Fruit fly (Drosophila melanogaster) whole organism, embryonic: ENCODE results near the gene Acat1.
A peak's percentile ranks its signal among the peaks of the same experiment; 100 is the strongest.

Source experiments
- Ada2b ChIP-seq: fragments of 200-800 bp; sonication (Bioruptor generic); IDR thresholded peaks from 2 replicates; pipeline ENCODE4 v1.3.6; 2022; ENCODE audit warnings: missing biosample characterization, missing genetic modification characterization
- Bdp1 ChIP-seq: fragments of 200-800 bp; sonication (Bioruptor generic); optimal IDR thresholded peaks from 3 replicates; lab custom pipeline; 2016; ENCODE audit warnings: missing biosample characterization, missing genetic modification characterization
- Blimp-1 ChIP-seq: fragments of 200-800 bp; sonication (Bioruptor generic); optimal IDR thresholded peaks from 3 replicates; lab custom pipeline; 2018; ENCODE audit warnings: missing biosample characterization, missing genetic modification characterization, mild to moderate bottlenecking, moderate library complexity, missing genetic modification reagents
- CG10147 ChIP-seq: fragments of 200-800 bp; sonication (Bioruptor generic); optimal IDR thresholded peaks from 2 replicates; lab custom pipeline; 2019; ENCODE audit warnings: missing biosample characterization, mild to moderate bottlenecking, missing genetic modification characterization, moderate library complexity
- CG10274 ChIP-seq: fragments of 200-800 bp; sonication (Bioruptor generic); optimal IDR thresholded peaks from 3 replicates; lab custom pipeline; 2017; ENCODE audit warnings: missing biosample characterization, mild to moderate bottlenecking, missing genetic modification characterization
- CG11560 ChIP-seq: fragments of 200-800 bp; sonication (Bioruptor generic); IDR thresholded peaks from 3 replicates; pipeline ENCODE4 v1.3.6; 2022; ENCODE audit warnings: missing biosample characterization, missing genetic modification characterization
- CG12769 ChIP-seq: fragments of 200-800 bp; sonication (Bioruptor generic); optimal IDR thresholded peaks from 2 replicates; lab custom pipeline; 2019; ENCODE audit warnings: missing biosample characterization, mild to moderate bottlenecking, missing genetic modification characterization, moderate library complexity
- CG14050 ChIP-seq: fragments of 200-800 bp; sonication (Bioruptor generic); IDR thresholded peaks from 3 replicates; pipeline ENCODE4 v1.3.6; 2022; ENCODE audit warnings: missing biosample characterization, missing genetic modification characterization
- CG15073 ChIP-seq: fragments of 200-800 bp; sonication (Bioruptor generic); optimal IDR thresholded peaks from 2 replicates; lab custom pipeline; 2016; ENCODE audit warnings: missing biosample characterization, missing genetic modification characterization
- CG1603 ChIP-seq: fragments of 200-800 bp; sonication (Bioruptor generic); optimal IDR thresholded peaks from 2 replicates; lab custom pipeline; 2019; ENCODE audit warnings: missing biosample characterization, mild to moderate bottlenecking, missing genetic modification characterization, moderate library complexity
- CG17359 ChIP-seq: fragments of 200-800 bp; sonication (Bioruptor generic); optimal IDR thresholded peaks from 3 replicates; lab custom pipeline; 2018; ENCODE audit warnings: missing biosample characterization, mild to moderate bottlenecking, missing genetic modification characterization, moderate library complexity
- CG2199 ChIP-seq: fragments of 200-800 bp; sonication (Bioruptor generic); IDR thresholded peaks from 3 replicates; pipeline ENCODE4 v1.3.6; 2022; ENCODE audit warnings: missing biosample characterization, missing genetic modification characterization
- CG33557 ChIP-seq: fragments of 200-800 bp; sonication (Bioruptor generic); optimal IDR thresholded peaks from 2 replicates; lab custom pipeline; 2019; ENCODE audit warnings: missing biosample characterization, mild to moderate bottlenecking, missing genetic modification characterization, moderate library complexity
- CG3407 ChIP-seq: fragments of 200-800 bp; sonication (Bioruptor generic); optimal IDR thresholded peaks from 2 replicates; lab custom pipeline; 2018; ENCODE audit warnings: missing biosample characterization, mild to moderate bottlenecking, missing genetic modification characterization
- CG34422 ChIP-seq: fragments of 200-800 bp; sonication (Bioruptor generic); IDR thresholded peaks from 3 replicates; pipeline ENCODE4 v1.3.6; 2022; ENCODE audit warnings: missing biosample characterization, missing genetic modification characterization
- CG4404 ChIP-seq: fragments of 200-800 bp; sonication (Bioruptor generic); IDR thresholded peaks from 2 replicates; pipeline ENCODE4 v1.3.6; 2022; ENCODE audit warnings: missing biosample characterization, missing genetic modification characterization
- CG4424 ChIP-seq: fragments of 200-800 bp; sonication (Bioruptor generic); optimal IDR thresholded peaks from 3 replicates; lab custom pipeline; 2016; ENCODE audit warnings: missing biosample characterization, missing genetic modification characterization
- CG8281 ChIP-seq: fragments of 200-800 bp; sonication (Bioruptor generic); optimal IDR thresholded peaks from 2 replicates; lab custom pipeline; 2018; ENCODE audit warnings: missing biosample characterization, mild to moderate bottlenecking, missing genetic modification characterization, moderate library complexity
- CG9932 ChIP-seq: fragments of 200-800 bp; sonication (Bioruptor generic); IDR thresholded peaks from 2 replicates; pipeline ENCODE4 v1.3.6; 2022; ENCODE audit warnings: missing biosample characterization, missing genetic modification characterization
- Deaf1 ChIP-seq: fragments of 200-800 bp; optimal IDR thresholded peaks from 3 replicates; lab custom pipeline; 2019; ENCODE audit warnings: missing biosample characterization, mild to moderate bottlenecking, missing genetic modification characterization, moderate library complexity
- Doc2 ChIP-seq: fragments of 200-800 bp; sonication (Bioruptor generic); IDR thresholded peaks from 2 replicates; pipeline ENCODE4 v1.3.6; 2022; ENCODE audit warnings: missing biosample characterization, missing genetic modification characterization
- Dp ChIP-seq: fragments of 200-800 bp; sonication (Bioruptor generic); optimal IDR thresholded peaks from 2 replicates; lab custom pipeline; 2018; ENCODE audit warnings: missing biosample characterization, mild to moderate bottlenecking, missing genetic modification characterization, moderate library complexity
- Eip74EF ChIP-seq, 2 experiments: fragments of 200-800 bp in 1 of 2; fragments of >200 bp in 1 of 2; sonication (Bioruptor generic) in 1 of 2; optimal IDR thresholded peaks; 2 replicates each; lab custom pipeline; 2017 to 2019; ENCODE audit warnings: missing biosample characterization in 2 of 2, missing genetic modification characterization in 2 of 2, mild to moderate bottlenecking in 1 of 2, moderate library complexity in 1 of 2
- Ets65A ChIP-seq: fragments of 200-800 bp; sonication (Bioruptor generic); peaks from one replicate; lab custom pipeline; 2016; ENCODE audit warnings: missing biosample characterization, missing genetic modification characterization
- Fer1 ChIP-seq: fragments of 200-800 bp; sonication (Bioruptor generic); optimal IDR thresholded peaks from 2 replicates; lab custom pipeline; 2017; ENCODE audit warnings: missing biosample characterization, mild to moderate bottlenecking, missing genetic modification characterization
- H2.0 ChIP-seq: fragments of 200-800 bp; sonication (Bioruptor generic); IDR thresholded peaks from 2 replicates; pipeline ENCODE4 v1.3.6; 2022; ENCODE audit warnings: missing biosample characterization, missing genetic modification characterization
- Hmr ChIP-seq: fragments of 200-800 bp; sonication (Bioruptor generic); optimal IDR thresholded peaks from 3 replicates; lab custom pipeline; 2017; ENCODE audit warnings: mild to moderate bottlenecking, missing biosample characterization, missing genetic modification reagents, missing genetic modification characterization
- MTF-1 ChIP-seq: fragments of 200-800 bp; sonication (Bioruptor generic); optimal IDR thresholded peaks from 2 replicates; lab custom pipeline; 2018; ENCODE audit warnings: missing biosample characterization, mild to moderate bottlenecking, missing genetic modification characterization, borderline replicate concordance
- NC2α ChIP-seq: fragments of 200-800 bp; sonication (Bioruptor generic); optimal IDR thresholded peaks from 2 replicates; lab custom pipeline; 2016; ENCODE audit warnings: missing biosample characterization, missing genetic modification characterization
- NfI ChIP-seq: fragments of 200-800 bp; sonication (Bioruptor generic); optimal IDR thresholded peaks from 3 replicates; lab custom pipeline; 2018; ENCODE audit warnings: missing biosample characterization, mild to moderate bottlenecking, missing genetic modification characterization, moderate library complexity
- Optix ChIP-seq: fragments of 200-800 bp; sonication (Bioruptor generic); IDR thresholded peaks from 3 replicates; pipeline ENCODE4 v1.3.6; 2022; ENCODE audit warnings: missing biosample characterization, missing genetic modification characterization
- Ptx1 ChIP-seq: fragments of 200-800 bp; sonication (Bioruptor generic); IDR thresholded peaks from 2 replicates; pipeline ENCODE4 v1.3.6; 2022; ENCODE audit warnings: missing biosample characterization, missing genetic modification characterization
- Stat92E ChIP-seq, 3 experiments: fragments of >200 bp in 2 of 3; fragments of 200-800 bp in 1 of 3; sonication (Bioruptor generic) in 1 of 3; optimal IDR thresholded peaks; 2 replicates each; lab custom pipeline; 2017 to 2019; ENCODE audit warnings: missing biosample characterization in 3 of 3, missing genetic modification characterization in 3 of 3, mild to moderate bottlenecking in 1 of 3, moderate library complexity in 1 of 3
- ab ChIP-seq: fragments of 200-800 bp; sonication (Bioruptor generic); optimal IDR thresholded peaks from 2 replicates; lab custom pipeline; 2016; ENCODE audit warnings: missing biosample characterization, missing genetic modification characterization
- az2 ChIP-seq: fragments of 200-800 bp; sonication (Bioruptor generic); optimal IDR thresholded peaks from 3 replicates; lab custom pipeline; 2016; ENCODE audit warnings: missing biosample characterization, missing genetic modification characterization
- caup ChIP-seq: fragments of 200-800 bp; sonication (Bioruptor generic); optimal IDR thresholded peaks from 3 replicates; lab custom pipeline; 2017; ENCODE audit warnings: missing biosample characterization, mild to moderate bottlenecking, missing genetic modification characterization, moderate library complexity; ENCODE audit not compliant: severe bottlenecking
- chif ChIP-seq, 2 experiments: fragments of 200-800 bp; sonication (Bioruptor generic); optimal IDR thresholded peaks; 3 replicates each; lab custom pipeline; 2016; ENCODE audit warnings: missing biosample characterization in 2 of 2, missing genetic modification characterization in 2 of 2
- crp ChIP-seq, 2 experiments: fragments of 200-800 bp; sonication (Bioruptor generic); optimal IDR thresholded peaks; 2 replicates in 1 of 2; 3 replicates in 1 of 2; lab custom pipeline; 2017; ENCODE audit warnings: missing biosample characterization in 2 of 2, missing genetic modification characterization in 2 of 2, mild to moderate bottlenecking in 1 of 2, moderate library complexity in 1 of 2
- dpn ChIP-seq, 2 experiments: fragments of 200-800 bp; sonication (Bioruptor generic); optimal IDR thresholded peaks; 3 replicates each; lab custom pipeline; 2016; ENCODE audit warnings: missing biosample characterization in 2 of 2, missing genetic modification characterization in 2 of 2
- jing ChIP-seq: fragments of 200-800 bp; sonication (Bioruptor generic); optimal IDR thresholded peaks from 2 replicates; lab custom pipeline; 2018; ENCODE audit warnings: missing biosample characterization, mild to moderate bottlenecking, missing genetic modification characterization
- lov ChIP-seq, 2 experiments: fragments of 200-800 bp in 1 of 2; fragments of >200 bp in 1 of 2; sonication (Bioruptor generic) in 1 of 2; IDR thresholded peaks in 1 of 2; optimal IDR thresholded peaks in 1 of 2; 2 replicates in 1 of 2; 3 replicates in 1 of 2; pipeline versions ENCODE4 v1.3.6 to Lab custom; 2017 to 2022; ENCODE audit warnings: missing biosample characterization in 1 of 2, missing genetic modification characterization in 1 of 2
- mam ChIP-seq: fragments of 200-800 bp; sonication (Bioruptor generic); optimal IDR thresholded peaks from 3 replicates; lab custom pipeline; 2016; ENCODE audit warnings: missing biosample characterization, missing genetic modification characterization
- odd ChIP-seq: fragments of 200-800 bp; sonication (Bioruptor generic); optimal IDR thresholded peaks from 2 replicates; lab custom pipeline; 2017; ENCODE audit warnings: missing biosample characterization, mild to moderate bottlenecking, missing genetic modification characterization
- sd ChIP-seq: fragments of 200-800 bp; sonication (Bioruptor generic); optimal IDR thresholded peaks from 3 replicates; lab custom pipeline; 2018; ENCODE audit warnings: missing biosample characterization, mild to moderate bottlenecking, missing genetic modification characterization, moderate library complexity
- sens-2 ChIP-seq: fragments of 200-800 bp; sonication (Bioruptor generic); IDR thresholded peaks from 2 replicates; pipeline ENCODE4 v1.3.6; 2022; ENCODE audit warnings: missing biosample characterization, missing genetic modification characterization
- trem ChIP-seq: fragments of 200-800 bp; optimal IDR thresholded peaks from 3 replicates; lab custom pipeline; 2019; ENCODE audit warnings: missing biosample characterization, mild to moderate bottlenecking, missing genetic modification characterization, moderate library complexity
- tx ChIP-seq: fragments of 200-800 bp; sonication (Bioruptor generic); optimal IDR thresholded peaks from 2 replicates; lab custom pipeline; 2016; ENCODE audit warnings: missing biosample characterization, missing genetic modification characterization

Gene Acat1

dm6 chrX:7908239-7909068, 19.9 kb upstream of the Acat1 start, which contains the start of the genes dpr14 and spidey (continued):
- peak; percentile 86 for TF ChIP-seq CG4424 (GFP tag; lab: Kevin White, UChicago)
- no peak; the same call in 1 of the 2 replicates for TF ChIP-seq Doc2
- peak in 1 of 2 experiments; percentile 36 for TF ChIP-seq crp (GFP tag; optimal IDR thresholded peaks at IDR 0.05; lab: Kevin White, UChicago)
- TF ChIP-seq lov (optimal IDR thresholded peaks at IDR 0.05; lab: Kevin White, UChicago): no peak
- TF ChIP-seq lov (GFP tag; IDR thresholded peaks at IDR 0.05; lab: Robert Waterston, UW): 0 out of 3 replicates have a peak, but pooled peaks have one; percentile 68
- TF ChIP-seq MTF-1 (GFP tag; lab: Kevin White, UChicago): peak; percentile 72
- TF ChIP-seq Deaf1 (tag; lab: Kevin White, UChicago): peak; percentile 69
- TF ChIP-seq dpn (GFP tag; optimal IDR thresholded peaks at IDR 0.05; lab: Kevin White, UChicago): peak; percentile 87 to 92
- TF ChIP-seq Blimp-1 (GFP tag; lab: Kevin White, UChicago): peak; percentile 86
- TF ChIP-seq CG10147 (GFP tag; lab: Kevin White, UChicago): peak; percentile 84
- peak; percentile 46; the same call in 1 of the 2 replicates for TF ChIP-seq sens-2
- TF ChIP-seq CG2199 (GFP tag; lab: Robert Waterston, UW): peak; percentile 62; the same call in 1 of the 3 replicates
- TF ChIP-seq mam (GFP tag; lab: Kevin White, UChicago): peak; percentile 88
- no peak for TF ChIP-seq jing (GFP tag; lab: Kevin White, UChicago)
- TF ChIP-seq CG10274 (GFP tag; lab: Kevin White, UChicago): peak; percentile 69
- peak; percentile 77 for TF ChIP-seq CG33557 (GFP tag; lab: Kevin White, UChicago)
- peak; percentile 84 for TF ChIP-seq odd (GFP tag; lab: Kevin White, UChicago)
- TF ChIP-seq NC2α (GFP tag; lab: Kevin White, UChicago): peak; percentile 79
- peak; percentile 79; the same call in 2 of the 3 replicates for TF ChIP-seq CG11560
- peak; percentile 95 for TF ChIP-seq Hmr (GFP tag; lab: Kevin White, UChicago)
- TF ChIP-seq az2 (GFP tag; lab: Kevin White, UChicago): peak; percentile 86
- TF ChIP-seq chif (GFP tag; optimal IDR thresholded peaks at IDR 0.05; lab: Kevin White, UChicago): peak; percentile 80 to 87
- peak; percentile 55 for TF ChIP-seq Dp (GFP tag; lab: Kevin White, UChicago)
- TF ChIP-seq Ets65A (GFP tag; lab: Kevin White, UChicago): peak; percentile 97
- TF ChIP-seq CG8281 (tag; lab: Kevin White, UChicago): peak; percentile 61
- TF ChIP-seq Optix (GFP tag; lab: Robert Waterston, UW): peak; percentile 89
- peak; percentile 92 for TF ChIP-seq caup
- peak; percentile 90 for TF ChIP-seq H2.0 (GFP tag; lab: Robert Waterston, UW)
- TF ChIP-seq CG9932 (GFP tag; lab: Robert Waterston, UW): peak; percentile 91
- TF ChIP-seq NfI (GFP tag; lab: Kevin White, UChicago): peak; percentile 91
- TF ChIP-seq CG34422 (GFP tag; lab: Robert Waterston, UW): peak; percentile 91
- peak; percentile 89 for TF ChIP-seq Ada2b (GFP tag; lab: Robert Waterston, UW)
- peak; percentile 69 for TF ChIP-seq CG4404 (GFP tag; lab: Robert Waterston, UW)
- peak; percentile 62 for TF ChIP-seq Bdp1 (GFP tag; lab: Kevin White, UChicago)
- peak; percentile 92 for TF ChIP-seq CG17359 (tag; lab: Kevin White, UChicago)
- peak; percentile 59 for TF ChIP-seq CG15073 (GFP tag; lab: Kevin White, UChicago)
- TF ChIP-seq Stat92E (GFP tag; optimal IDR thresholded peaks at IDR 0.05; lab: Kevin White, UChicago): no peak
- peak; percentile 81 for TF ChIP-seq CG14050 (GFP tag; lab: Robert Waterston, UW)
- TF ChIP-seq CG12769 (tag; lab: Kevin White, UChicago): peak; percentile 95
- TF ChIP-seq Fer1 (GFP tag; lab: Kevin White, UChicago): peak; percentile 95
- peak; percentile 80 for TF ChIP-seq sd (tag; lab: Kevin White, UChicago)
- peak; percentile 92 for TF ChIP-seq CG1603 (tag; lab: Kevin White, UChicago)
- TF ChIP-seq Ptx1 (GFP tag; lab: Robert Waterston, UW): peak; percentile 93
- TF ChIP-seq trem (tag; lab: Kevin White, UChicago): peak; percentile 81
- TF ChIP-seq ab (GFP tag; lab: Kevin White, UChicago): peak; percentile 81
- peak; percentile 74 for TF ChIP-seq CG3407 (GFP tag; lab: Kevin White, UChicago)
- TF ChIP-seq Eip74EF (GFP tag; optimal IDR thresholded peaks at IDR 0.05; lab: Kevin White, UChicago): peak in 1 of 2 experiments; percentile 84
- peak; percentile 86 for TF ChIP-seq tx
